Worm (Caenorhabditis elegans) whole organism, young adult: ENCODE results near the gene H20J04.6.

Experiments used
- C17E4.6 ChIP-seq: fragments of 200-800 bp; sonication (Bioruptor generic); IDR thresholded peaks from 2 replicates; pipeline ENCODE4 v1.3.6; 2022; ENCODE audit warnings: missing genetic modification reagents, missing genetic modification characterization, missing compliant biosample characterization
- D2030.7 ChIP-seq: fragments of 200-800 bp; sonication (Bioruptor generic); IDR thresholded peaks from 2 replicates; pipeline ENCODE4 v1.3.6; 2022; ENCODE audit warnings: missing genetic modification reagents, missing genetic modification characterization, missing compliant biosample characterization
- F33H1.4 ChIP-seq: fragments of 200-800 bp; sonication (Bioruptor generic); IDR thresholded peaks from 2 replicates; pipeline ENCODE4 v1.3.6; 2022; ENCODE audit warnings: missing genetic modification reagents, missing genetic modification characterization, missing compliant biosample characterization
- F37B4.10 ChIP-seq: fragments of 200-800 bp; sonication (Bioruptor generic); IDR thresholded peaks from 2 replicates; pipeline ENCODE4 v1.3.6; 2022; ENCODE audit warnings: missing genetic modification characterization, missing compliant biosample characterization
- F57A8.1 ChIP-seq: fragments of 200-800 bp; sonication (Bioruptor generic); optimal IDR thresholded peaks from 2 replicates; lab custom pipeline; 2018; ENCODE audit warnings: mild to moderate bottlenecking, missing genetic modification characterization, moderate library complexity, missing compliant biosample characterization
- F57C9.4 ChIP-seq: sonication (generic microtip); optimal IDR thresholded peaks from 2 replicates; lab custom pipeline; 2017; ENCODE audit warnings: mild to moderate bottlenecking, missing genetic modification characterization, missing compliant biosample characterization
- K12H6.12 ChIP-seq: fragments of 200-800 bp; sonication (Bioruptor generic); optimal IDR thresholded peaks from 2 replicates; lab custom pipeline; 2018; ENCODE audit warnings: mild to moderate bottlenecking, missing genetic modification characterization, missing compliant biosample characterization
- T07F8.4 ChIP-seq: sonication (generic microtip); optimal IDR thresholded peaks from 2 replicates; lab custom pipeline; 2016; ENCODE audit warnings: mild to moderate bottlenecking, missing genetic modification characterization, moderate library complexity, missing compliant biosample characterization
- Y53G8AR.9 ChIP-seq: fragments of 200-800 bp; sonication (Bioruptor generic); conservative IDR thresholded peaks from 2 replicates; pipeline ENCODE4 v1.3.6; 2022; ENCODE audit warnings: missing genetic modification reagents, missing genetic modification characterization, missing compliant biosample characterization
- aptf-2 ChIP-seq: fragments of 200-800 bp; sonication (Bioruptor generic); conservative IDR thresholded peaks from 2 replicates; pipeline ENCODE4 v1.3.6; 2022; ENCODE audit warnings: missing genetic modification reagents, missing genetic modification characterization, missing compliant biosample characterization
- atf-7 ChIP-seq: sonication (generic microtip); optimal IDR thresholded peaks from 2 replicates; lab custom pipeline; 2017; ENCODE audit warnings: mild to moderate bottlenecking, missing genetic modification characterization, missing compliant biosample characterization
- bed-1 ChIP-seq: fragments of 200-800 bp; sonication (Bioruptor generic); IDR thresholded peaks from 2 replicates; pipeline ENCODE4 v1.3.6; 2022; ENCODE audit warnings: missing genetic modification reagents, missing genetic modification characterization, missing compliant biosample characterization
- cebp-2 ChIP-seq: fragments of 200-800 bp; sonication (Bioruptor generic); IDR thresholded peaks from 2 replicates; pipeline ENCODE4 v1.3.6; 2022; ENCODE audit warnings: missing genetic modification characterization, missing compliant biosample characterization
- ceh-91 ChIP-seq: fragments of 200-800 bp; sonication (Bioruptor generic); IDR thresholded peaks from 2 replicates; pipeline ENCODE4 v1.3.6; 2022; ENCODE audit warnings: missing genetic modification reagents, missing genetic modification characterization, missing compliant biosample characterization
- die-1 ChIP-seq: sonication (generic microtip); optimal IDR thresholded peaks from 2 replicates; lab custom pipeline; 2016; ENCODE audit warnings: missing genotype, mild to moderate bottlenecking, missing genetic modification characterization, missing compliant biosample characterization
- him-1 ChIP-seq: sonication (generic microtip); optimal IDR thresholded peaks from 2 replicates; lab custom pipeline; 2016; ENCODE audit warnings: missing genotype, missing genetic modification reagents, missing genetic modification characterization, missing compliant biosample characterization
- hmg-1.2 ChIP-seq: fragments of 200-800 bp; sonication (Bioruptor generic); IDR thresholded peaks from 2 replicates; pipeline ENCODE4 v1.3.6; 2022; ENCODE audit warnings: missing genetic modification reagents, missing genetic modification characterization, missing compliant biosample characterization
- lsl-1 ChIP-seq: fragments of 200-800 bp; sonication (Bioruptor generic); optimal IDR thresholded peaks from 2 replicates; lab custom pipeline; 2018; ENCODE audit warnings: mild to moderate bottlenecking, missing genetic modification characterization, moderate library complexity, missing compliant biosample characterization
- madf-6 ChIP-seq: fragments of 200-800 bp; sonication (Bioruptor generic); IDR thresholded peaks from 2 replicates; pipeline ENCODE4 v1.3.6; 2022; ENCODE audit warnings: missing genetic modification reagents, missing genetic modification characterization, missing compliant biosample characterization
- madf-8 ChIP-seq: fragments of 200-800 bp; sonication (Bioruptor generic); conservative IDR thresholded peaks from 2 replicates; pipeline ENCODE4 v1.3.6; 2022; ENCODE audit warnings: missing genetic modification reagents, missing genetic modification characterization, missing compliant biosample characterization
- nhr-120 ChIP-seq: fragments of 200-800 bp; sonication (Bioruptor generic); IDR thresholded peaks from 2 replicates; pipeline ENCODE4 v1.3.6; 2022; ENCODE audit warnings: missing genetic modification characterization, missing compliant biosample characterization
- nhr-27 ChIP-seq: fragments of 200-800 bp; sonication (Bioruptor generic); optimal IDR thresholded peaks from 2 replicates; lab custom pipeline; 2018; ENCODE audit warnings: mild to moderate bottlenecking, missing genetic modification characterization, moderate library complexity, missing compliant biosample characterization
- nhr-80 ChIP-seq: sonication (generic microtip); optimal IDR thresholded peaks from 2 replicates; lab custom pipeline; 2016; ENCODE audit warnings: missing genetic modification characterization, missing compliant biosample characterization
- nhr-90 ChIP-seq: sonication (generic microtip); optimal IDR thresholded peaks from 2 replicates; lab custom pipeline; 2016; ENCODE audit warnings: missing genotype, mild to moderate bottlenecking, missing genetic modification characterization, missing compliant biosample characterization
- rec-8 ChIP-seq, 2 experiments: sonication (generic microtip); optimal IDR thresholded peaks; 2 replicates each; lab custom pipeline; 2016; ENCODE audit warnings: mild to moderate bottlenecking in 2 of 2, missing genetic modification characterization in 2 of 2, missing genetic modification reagents in 2 of 2, missing genotype in 2 of 2, missing biosample characterization in 1 of 2, missing compliant biosample characterization in 1 of 2, moderate library complexity in 1 of 2
- rpc-1 ChIP-seq, 2 experiments: fragments of 150-350 bp in 1 of 2; sonication (generic microtip) in 1 of 2; optimal IDR thresholded peaks; 2 replicates each; lab custom pipeline; 2014 to 2018; ENCODE audit warnings: missing biosample characterization in 1 of 2, missing genetic modification characterization in 1 of 2, missing genetic modification reagents in 1 of 2, missing genotype in 1 of 2
- snpc-1.1 ChIP-seq: sonication (generic microtip); optimal IDR thresholded peaks from 2 replicates; lab custom pipeline; 2017; ENCODE audit warnings: missing genetic modification characterization, mild to moderate bottlenecking, missing compliant biosample characterization, antibody characterized with exemption, moderate library complexity, missing genotype, missing genetic modification reagents; ENCODE audit not compliant: insufficient read depth
- snpc-3.4 ChIP-seq: sonication (generic microtip); optimal IDR thresholded peaks from 2 replicates; lab custom pipeline; 2017; ENCODE audit warnings: missing genetic modification characterization, mild to moderate bottlenecking, missing compliant biosample characterization, antibody characterized with exemption, moderate library complexity, missing genotype, missing genetic modification reagents
- tbp1 ChIP-seq: fragments of 200-800 bp; sonication (Bioruptor generic); optimal IDR thresholded peaks from 2 replicates; lab custom pipeline; 2018; ENCODE audit warnings: mild to moderate bottlenecking, missing genetic modification characterization, missing compliant biosample characterization
- tbx-9 ChIP-seq: sonication (generic microtip); optimal IDR thresholded peaks from 2 replicates; lab custom pipeline; 2016; ENCODE audit warnings: borderline replicate concordance, missing genetic modification characterization, inconsistent platforms, missing compliant biosample characterization
- unc-130 ChIP-seq: sonication (generic microtip); optimal IDR thresholded peaks from 2 replicates; lab custom pipeline; 2016; ENCODE audit warnings: missing genetic modification reagents, missing genetic modification characterization, missing compliant biosample characterization
- unc-62 ChIP-seq: fragments of 150-350 bp; optimal IDR thresholded peaks from 2 replicates; lab custom pipeline; 2014; ENCODE audit warnings: missing biosample characterization, missing genetic modification reagents, missing genetic modification characterization
- xnd-1 ChIP-seq: sonication (generic microtip); optimal IDR thresholded peaks from 2 replicates; lab custom pipeline; 2016; ENCODE audit warnings: missing genotype, missing genetic modification reagents, missing genetic modification characterization, missing compliant biosample characterization
- zim-3 ChIP-seq: sonication (generic microtip); optimal IDR thresholded peaks from 2 replicates; lab custom pipeline; 2017; ENCODE audit warnings: mild to moderate bottlenecking, missing genetic modification characterization, moderate library complexity, missing compliant biosample characterization

Gene H20J04.6

DNA sequence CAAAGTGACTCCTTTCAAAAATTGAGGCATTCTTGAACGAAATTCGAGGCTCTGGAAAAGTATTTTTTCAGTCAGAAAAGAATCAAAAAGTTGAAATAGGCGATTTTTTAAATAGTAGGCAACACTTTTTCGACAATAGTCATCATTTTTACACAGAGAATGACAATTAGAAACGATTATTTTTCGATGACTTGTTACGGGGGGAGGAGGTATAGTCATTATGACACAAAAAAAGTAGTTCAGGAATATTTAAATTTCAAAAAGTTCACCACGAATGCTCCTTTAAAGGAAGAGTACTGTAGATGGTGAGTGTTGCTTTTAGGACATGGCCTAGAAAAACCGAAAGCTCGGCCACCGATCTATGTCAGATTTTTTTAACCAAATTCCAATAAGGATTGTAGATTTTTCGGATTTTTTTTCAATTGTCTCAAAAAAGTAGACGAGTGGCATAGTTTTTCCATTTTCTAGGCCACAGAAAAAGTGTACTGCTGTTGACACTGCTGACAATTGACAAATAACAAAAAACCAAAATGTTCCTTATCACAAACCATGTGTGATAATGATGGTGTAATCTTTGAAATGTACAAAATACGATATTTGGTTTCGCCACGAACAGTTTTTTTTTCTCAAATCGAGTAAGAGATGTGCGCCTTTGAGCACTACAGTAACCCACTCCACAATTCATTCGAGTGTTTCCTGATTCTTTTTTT is 16.0 kb upstream of the H20J04.6 start, which contains the start of gene Y52E8A.3:
Gene Y52E8A.3 (minus strand): TSS at position 51 of the 710 bp plus-strand sequence.
- TF ChIP-seq Y53G8AR.9 (GFP tag; lab: Robert Waterston, UW) (no peak), nhr-80 (tag; lab: Kevin White, UChicago) (no peak), tbp1 (no peak), K12H6.12 (tag; lab: Kevin White, UChicago) (no peak), die-1 (no peak), hmg-1.2 (GFP tag; lab: Robert Waterston, UW) (no peak), him-1 (tag; lab: Kevin White, UChicago) (no peak)
- TF ChIP-seq, all 124 proteins: peak for 0

DNA sequence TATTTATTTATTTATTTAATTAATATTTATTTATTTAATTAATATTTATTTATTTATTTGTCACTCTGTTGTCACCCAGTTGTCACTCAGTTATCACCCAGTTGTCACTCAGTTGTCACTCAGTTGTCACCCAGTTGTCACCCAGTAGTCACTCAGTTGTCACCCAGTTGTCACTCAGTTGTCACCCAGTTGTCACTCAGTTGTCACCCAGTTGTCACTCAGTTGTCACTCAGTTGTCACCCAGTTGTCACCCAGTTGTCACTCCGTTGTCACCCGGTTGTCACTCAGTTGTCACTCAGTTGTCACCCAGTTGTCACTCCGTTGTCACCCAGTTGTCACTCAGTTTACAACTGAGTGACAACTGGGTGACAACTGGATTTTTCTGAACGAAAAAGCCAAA is 13.9 kb upstream of the H20J04.6 start:
- TF ChIP-seq nhr-120 (GFP tag; lab: Robert Waterston, UW) (peak; percentile 73; the same call in 1 of the 2 replicates), bed-1 (GFP tag; lab: Robert Waterston, UW) (0 out of 2 replicates have a peak, but pooled peaks have one; percentile 63), unc-62 (GFP tag; lab: Kevin White, UChicago) (peak; percentile 89)

DNA sequence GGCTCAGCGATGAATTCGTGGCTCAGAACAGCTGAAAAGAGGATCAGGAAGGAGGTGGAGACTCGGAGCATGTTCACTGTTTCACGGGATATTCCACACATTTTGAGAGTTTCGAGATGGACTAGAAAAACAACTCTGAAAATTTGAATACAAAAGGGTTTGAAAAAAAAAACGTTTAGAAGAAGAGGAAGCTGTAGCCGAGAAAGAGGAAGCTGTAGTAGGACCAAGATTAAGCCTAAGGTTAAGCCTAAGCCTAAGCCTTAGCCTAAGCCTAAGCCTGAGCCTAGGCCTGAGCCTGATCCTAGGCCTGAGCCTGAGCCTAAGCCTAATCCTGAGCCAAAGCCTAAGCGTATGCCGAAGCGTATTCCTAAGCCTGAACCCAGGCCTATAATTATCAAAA is 10.9 kb upstream of the H20J04.6 start, which contains the start of gene plep-1:
Gene plep-1 (minus strand): TSS at position 101 of the 400 bp plus-strand sequence.
- TF ChIP-seq atf-7 (no peak), xnd-1 (tag; lab: Kevin White, UChicago) (no peak), unc-130 (no peak), tbp1 (no peak), F57C9.4 (no peak), F37B4.10 (GFP tag; lab: Robert Waterston, UW) (no peak), T07F8.4 (tag; lab: Kevin White, UChicago) (no peak), nhr-90 (tag; lab: Kevin White, UChicago) (no peak), C17E4.6 (GFP tag; lab: Robert Waterston, UW) (no peak), hmg-1.2 (GFP tag; lab: Robert Waterston, UW) (no peak), cebp-2 (GFP tag; lab: Robert Waterston, UW) (no peak), snpc-1.1 (tag; lab: Kevin White, UChicago) (no peak), rpc-1 (optimal IDR thresholded peaks at IDR 0.05; lab: Kevin White, UChicago) (no peak), rpc-1 (tag; optimal IDR thresholded peaks at IDR 0.05; lab: Kevin White, UChicago) (no peak), rec-8 (tag; optimal IDR thresholded peaks at IDR 0.05; lab: Kevin White, UChicago) (no peak), aptf-2 (GFP tag; lab: Robert Waterston, UW) (no peak), zim-3 (no peak)
- TF ChIP-seq, all 124 proteins: peak for 0

DNA sequence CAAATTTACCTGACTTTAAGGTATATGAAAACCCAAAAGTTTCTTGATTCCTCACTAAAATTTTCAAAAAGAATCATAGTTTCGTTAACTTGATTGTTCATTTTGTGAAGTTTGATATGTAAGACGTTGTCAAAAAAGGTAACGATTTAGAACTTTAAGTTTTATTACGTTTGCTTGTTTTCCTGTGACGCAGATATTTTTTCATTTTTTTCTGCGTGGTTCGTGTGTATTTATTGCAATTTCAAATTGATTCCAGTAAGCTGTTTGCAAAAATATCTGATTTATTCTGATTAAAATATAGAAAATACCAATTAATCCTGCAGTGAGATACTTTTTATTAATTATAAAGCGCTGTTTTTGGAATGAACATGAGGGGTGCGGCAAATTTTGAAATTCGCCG is 7.0 kb upstream of the H20J04.6 start, which contains the start of gene srw-40:
Gene srw-40 (minus strand): TSS at position 101 of the 400 bp plus-strand sequence.
- TF ChIP-seq bed-1 (GFP tag; lab: Robert Waterston, UW) (no peak), snpc-3.4 (tag; lab: Kevin White, UChicago) (no peak)
- TF ChIP-seq, all 124 proteins: peak for 0

DNA sequence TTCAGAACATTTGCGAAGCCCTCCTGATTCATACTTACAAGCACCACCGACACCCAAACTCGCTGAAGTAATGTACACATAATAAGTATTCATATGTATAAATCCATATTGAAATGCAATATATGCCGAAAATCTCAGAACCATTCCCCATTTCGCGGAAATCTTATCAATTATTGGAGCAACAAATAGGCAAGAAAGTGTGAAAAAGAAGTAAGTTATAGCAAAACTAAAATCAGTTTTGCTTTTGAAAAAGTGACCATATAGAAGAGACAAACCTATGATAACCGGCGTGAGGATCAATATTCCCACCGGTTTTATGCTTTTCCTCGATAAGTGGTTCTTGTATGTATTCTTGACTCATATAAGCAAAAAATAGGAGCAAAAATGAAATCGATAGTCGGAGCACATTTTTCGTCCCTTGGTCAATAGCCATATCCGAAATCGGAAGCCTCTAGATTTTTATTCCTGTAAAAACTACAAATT is 3.5 kb upstream of the H20J04.6 start, which contains the start of gene Y52E8A.6:
Gene Y52E8A.6 (minus strand): TSS at position 433 of the 483 bp plus-strand sequence.
- TF ChIP-seq nhr-90 (tag; lab: Kevin White, UChicago) (no peak), nhr-27 (tag; lab: Kevin White, UChicago) (no peak)

DNA sequence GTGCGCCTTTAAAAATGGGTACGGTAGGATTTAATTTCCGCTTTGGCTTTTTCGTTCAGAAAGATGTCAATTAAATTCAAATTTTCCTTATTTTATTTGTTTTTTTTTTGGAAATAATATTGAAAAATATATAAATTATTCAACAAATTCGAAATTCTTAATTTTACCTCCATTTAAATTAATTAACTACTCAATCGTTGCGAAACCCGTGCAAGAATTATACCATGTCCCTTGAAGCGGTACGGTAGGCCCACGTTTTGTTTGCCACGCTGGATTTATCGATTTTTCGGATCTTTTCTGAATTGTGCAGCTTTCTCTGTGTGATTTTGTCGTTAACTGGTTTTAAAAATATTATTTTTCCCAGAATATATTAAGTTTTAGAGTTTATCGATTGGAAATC is 2.6 kb upstream of the H20J04.6 start, which contains the start of gene Y52E8A.2:
Gene Y52E8A.2 (plus strand): TSS at position 382 of the 400 bp plus-strand sequence.
- peak; percentile 95 for TF ChIP-seq lsl-1 (GFP tag; lab: Kevin White, UChicago)
- TF ChIP-seq F57A8.1, result no peak
- no peak for TF ChIP-seq tbx-9
- TF ChIP-seq madf-6 (GFP tag; lab: Robert Waterston, UW), result peak; percentile 73; the same call in 1 of the 2 replicates
- TF ChIP-seq D2030.7 (GFP tag; lab: Robert Waterston, UW), result peak; percentile 37; the same call in 1 of the 2 replicates
- TF ChIP-seq madf-8 (GFP tag; lab: Robert Waterston, UW), result peak; percentile 73
- peak; percentile 66 for TF ChIP-seq xnd-1 (tag; lab: Kevin White, UChicago)
- peak; percentile 82 for TF ChIP-seq F33H1.4 (GFP tag; lab: Robert Waterston, UW)
- peak; percentile 47 for TF ChIP-seq ceh-91
